Worm (Caenorhabditis elegans): ENCODE measurements around the gene dsh-1.

Gene dsh-1

DNA sequence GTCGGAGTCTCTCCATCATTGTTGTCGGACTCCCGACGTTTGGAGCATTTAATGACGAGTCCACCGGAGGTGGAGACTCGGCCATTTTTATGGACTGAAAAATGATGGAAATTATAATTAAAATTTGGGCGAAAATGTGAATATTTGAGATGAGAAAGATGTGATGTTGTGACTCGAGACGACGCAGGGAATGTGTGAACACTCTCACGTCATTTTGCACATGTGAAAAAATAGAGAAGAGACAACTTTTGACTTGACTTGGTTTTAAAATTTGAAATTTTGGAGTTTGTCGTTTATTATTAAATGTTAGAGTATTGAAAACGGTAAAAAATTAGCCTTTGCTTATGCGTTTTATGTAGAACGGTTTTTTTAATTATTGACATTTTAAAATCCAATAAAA, at the start of gene dsh-1:
dsh-1 (minus strand) TSS at position 101 of the 400 bp plus-strand sequence.
- TF ChIP-seq unc-39 (tag; optimal IDR thresholded peaks at IDR 0.05) = no peak
- TF ChIP-seq elt-3 (tag; optimal IDR thresholded peaks at IDR 0.05) = no peak
- no peak for TF ChIP-seq snpc-4 (tag; optimal IDR thresholded peaks at IDR 0.05)
- TF ChIP-seq nhr-12 (tag; optimal IDR thresholded peaks at IDR 0.05) = no peak
- TF ChIP-seq unc-62 (GFP tag; optimal IDR thresholded peaks at IDR 0.05) = no peak
- no peak for TF ChIP-seq nhr-2 (tag; optimal IDR thresholded peaks at IDR 0.05)
- no peak for TF ChIP-seq nhr-237 (tag; optimal IDR thresholded peaks at IDR 0.05)
- no peak for TF ChIP-seq ceh-83 (GFP tag; optimal IDR thresholded peaks at IDR 0.05)
- no peak for TF ChIP-seq flh-1 (GFP tag; optimal IDR thresholded peaks at IDR 0.05)
- no peak for TF ChIP-seq unc-120 (tag; optimal IDR thresholded peaks at IDR 0.05; ENCODE audit: poor library complexity, severe bottlenecking)
- TF ChIP-seq hlh-1 (tag; optimal IDR thresholded peaks at IDR 0.05) = no peak
- TF ChIP-seq blmp-1 (tag; optimal IDR thresholded peaks at IDR 0.05) = no peak
- no peak for TF ChIP-seq lin-13 (tag; optimal IDR thresholded peaks at IDR 0.05)
- no peak for TF ChIP-seq zip-8 (tag; optimal IDR thresholded peaks at IDR 0.05)
- no peak for TF ChIP-seq ham-2 (GFP tag; optimal IDR thresholded peaks at IDR 0.05)
- no peak for TF ChIP-seq mab-5 (tag; optimal IDR thresholded peaks at IDR 0.05)
- no peak for TF ChIP-seq ces-1 (GFP tag; optimal IDR thresholded peaks at IDR 0.05)
- TF ChIP-seq drap-1 (GFP tag; optimal IDR thresholded peaks at IDR 0.05) = no peak

DNA sequence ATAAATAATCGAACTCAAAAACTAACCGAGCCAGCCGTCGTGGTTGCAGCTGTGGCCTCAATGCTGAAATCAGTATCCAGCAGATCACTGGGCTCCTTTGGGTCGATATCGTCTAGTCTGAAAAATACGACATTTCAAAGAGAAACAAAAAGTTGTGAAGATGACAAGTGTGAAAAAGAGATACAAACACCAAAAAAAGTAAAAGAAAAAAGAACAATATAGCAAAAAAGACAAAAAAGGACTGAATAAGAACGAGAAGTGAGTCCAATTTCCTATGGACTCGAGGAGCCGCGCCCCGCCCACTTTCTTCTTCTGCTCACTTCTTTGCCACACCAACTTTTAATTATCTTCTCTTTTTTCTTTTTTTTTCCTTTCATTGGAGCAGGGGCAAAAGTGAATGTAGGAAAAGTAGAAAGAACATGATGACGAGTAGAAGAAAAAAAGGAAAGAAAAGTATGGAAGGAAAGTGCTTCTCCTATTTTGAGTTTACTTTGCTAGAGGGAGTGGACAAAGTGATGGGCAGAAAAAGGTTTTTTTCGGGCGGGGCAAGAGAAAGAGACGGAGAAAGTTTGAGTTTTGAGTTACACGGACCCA, 46.6 kb upstream of the dsh-1 start, which contains the start of gene drn-1:
drn-1 (minus strand) TSS at position 117 of the 594 bp plus-strand sequence.
- TF ChIP-seq tbx-8 (GFP tag; optimal IDR thresholded peaks at IDR 0.05) = no peak
- TF ChIP-seq nhr-76 (tag; optimal IDR thresholded peaks at IDR 0.05) = no peak
- no peak for TF ChIP-seq ceh-83 (GFP tag; optimal IDR thresholded peaks at IDR 0.05)
- no peak for TF ChIP-seq flh-1 (GFP tag; optimal IDR thresholded peaks at IDR 0.05)
- TF ChIP-seq snpc-4 (tag; optimal IDR thresholded peaks at IDR 0.05) = no peak
- TF ChIP-seq sptf-1 (tag; optimal IDR thresholded peaks at IDR 0.05) = no peak
- no peak for TF ChIP-seq ham-2 (GFP tag; optimal IDR thresholded peaks at IDR 0.05)
- TF ChIP-seq ceh-43 (GFP tag; optimal IDR thresholded peaks at IDR 0.05) = no peak
- TF ChIP-seq elt-1 (tag; optimal IDR thresholded peaks at IDR 0.05; ENCODE audit: borderline replicate concordance, insufficient read depth) = no peak
- TF ChIP-seq cnd-1 (tag; optimal IDR thresholded peaks at IDR 0.05) = no peak
- no peak for TF ChIP-seq M03D4.4 (tag; optimal IDR thresholded peaks at IDR 0.05)

DNA sequence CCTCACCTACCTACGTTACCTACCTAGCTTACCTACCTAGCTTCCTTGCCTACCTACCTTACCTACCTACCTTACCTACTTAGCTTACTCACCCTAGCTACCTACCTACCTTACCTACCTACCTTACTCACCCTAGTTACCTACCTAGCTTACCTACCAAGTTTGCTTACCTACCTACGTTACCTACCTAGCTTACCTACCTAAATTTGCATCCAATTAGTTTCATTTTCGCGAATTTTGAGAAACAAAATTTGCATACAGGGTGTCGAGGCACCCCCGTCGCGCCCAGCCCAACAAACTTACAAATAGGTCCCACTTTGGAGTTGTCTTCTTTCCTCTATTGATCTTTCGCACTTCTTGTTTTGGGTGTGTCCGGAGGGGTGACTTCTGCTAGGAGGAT, 43.8 kb upstream of the dsh-1 start:
- TF ChIP-seq lsy-2 (tag; optimal IDR thresholded peaks at IDR 0.05) (no peak), snpc-4 (tag; optimal IDR thresholded peaks at IDR 0.05) (no peak), tbx-8 (GFP tag; optimal IDR thresholded peaks at IDR 0.05) (no peak), lin-13 (tag; optimal IDR thresholded peaks at IDR 0.05) (no peak), nhr-12 (tag; optimal IDR thresholded peaks at IDR 0.05) (no peak), nhr-28 (tag; optimal IDR thresholded peaks at IDR 0.05) (no peak), ces-1 (GFP tag; optimal IDR thresholded peaks at IDR 0.05) (no peak), drap-1 (GFP tag; optimal IDR thresholded peaks at IDR 0.05) (no peak), ceh-43 (GFP tag; optimal IDR thresholded peaks at IDR 0.05) (no peak), mls-2 (tag; optimal IDR thresholded peaks at IDR 0.05) (no peak), ham-2 (GFP tag; optimal IDR thresholded peaks at IDR 0.05) (no peak), sptf-1 (tag; optimal IDR thresholded peaks at IDR 0.05) (no peak), ztf-11 (tag; optimal IDR thresholded peaks at IDR 0.05) (no peak), M03D4.4 (tag; optimal IDR thresholded peaks at IDR 0.05) (no peak), mep-1 (tag; optimal IDR thresholded peaks at IDR 0.05) (no peak), ceh-39 (tag; optimal IDR thresholded peaks at IDR 0.05) (no peak), flh-1 (GFP tag; optimal IDR thresholded peaks at IDR 0.05) (no peak), ceh-83 (GFP tag; optimal IDR thresholded peaks at IDR 0.05) (no peak), zip-8 (tag; optimal IDR thresholded peaks at IDR 0.05) (no peak), hlh-1 (tag; optimal IDR thresholded peaks at IDR 0.05) (no peak)

DNA sequence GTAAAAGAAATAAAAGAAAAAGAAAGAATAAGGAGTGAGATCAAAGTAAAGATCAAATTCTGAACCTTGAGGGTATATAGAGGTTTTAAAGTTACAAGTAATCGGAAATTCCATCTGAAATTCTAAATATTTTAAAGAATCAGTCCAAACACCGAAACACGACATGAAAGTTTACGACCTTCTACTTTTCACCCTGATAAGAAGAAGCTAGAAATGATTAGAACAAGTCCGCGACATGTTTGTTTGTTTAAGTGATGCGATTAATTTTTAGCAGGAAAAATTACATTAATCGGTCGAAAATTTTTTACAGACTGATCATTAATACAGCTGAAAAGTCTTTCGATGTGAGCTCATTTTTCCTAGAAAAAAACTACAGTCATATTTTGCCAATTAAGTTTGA, 39.5 kb upstream of the dsh-1 start:
- no peak for TF ChIP-seq elt-3 (tag; optimal IDR thresholded peaks at IDR 0.05)
- TF ChIP-seq unc-39 (tag; optimal IDR thresholded peaks at IDR 0.05) = no peak
- no peak for TF ChIP-seq mep-1 (tag; optimal IDR thresholded peaks at IDR 0.05)
- TF ChIP-seq pha-4 (tag; optimal IDR thresholded peaks at IDR 0.05) = no peak
- no peak for TF ChIP-seq lin-13 (tag; optimal IDR thresholded peaks at IDR 0.05)
- TF ChIP-seq ceh-39 (tag; optimal IDR thresholded peaks at IDR 0.05) = no peak
- TF ChIP-seq lin-32 (GFP tag; optimal IDR thresholded peaks at IDR 0.05) = no peak
- TF ChIP-seq ces-1 (GFP tag; optimal IDR thresholded peaks at IDR 0.05) = no peak
- no peak for TF ChIP-seq nhr-76 (tag; optimal IDR thresholded peaks at IDR 0.05)
- no peak for TF ChIP-seq ceh-83 (GFP tag; optimal IDR thresholded peaks at IDR 0.05)
- no peak for TF ChIP-seq elt-1 (tag; optimal IDR thresholded peaks at IDR 0.05; ENCODE audit: borderline replicate concordance, insufficient read depth)
- no peak for TF ChIP-seq mls-2 (tag; optimal IDR thresholded peaks at IDR 0.05)
- no peak for TF ChIP-seq nhr-28 (tag; optimal IDR thresholded peaks at IDR 0.05)
- TF ChIP-seq tbx-8 (GFP tag; optimal IDR thresholded peaks at IDR 0.05) = no peak
- TF ChIP-seq nhr-237 (tag; optimal IDR thresholded peaks at IDR 0.05) = no peak
- TF ChIP-seq zip-8 (tag; optimal IDR thresholded peaks at IDR 0.05) = no peak
